Worm (Caenorhabditis elegans) whole organism, young adult: Measurements from ENCODE around the gene unc-58.
A peak's percentile ranks its signal among the peaks of the same experiment; 100 is the strongest.

Experiments used
- B0261.1 ChIP-seq: sonication (generic microtip); optimal IDR thresholded peaks from 2 replicates; lab custom pipeline; 2016; ENCODE audit warnings: mild to moderate bottlenecking, missing genetic modification characterization, moderate library complexity, missing compliant biosample characterization
- C06A6.2 ChIP-seq: fragments of 200-800 bp; sonication (Bioruptor generic); conservative IDR thresholded peaks from 2 replicates; pipeline ENCODE4 v1.3.6; 2022; ENCODE audit warnings: missing genetic modification characterization, missing compliant biosample characterization
- D2030.7 ChIP-seq: fragments of 200-800 bp; sonication (Bioruptor generic); IDR thresholded peaks from 2 replicates; pipeline ENCODE4 v1.3.6; 2022; ENCODE audit warnings: missing genetic modification reagents, missing genetic modification characterization, missing compliant biosample characterization
- Y56A3A.18 ChIP-seq: fragments of 200-800 bp; sonication (Bioruptor generic); IDR thresholded peaks from 2 replicates; pipeline ENCODE4 v1.3.6; 2022; ENCODE audit warnings: missing genetic modification reagents, missing genetic modification characterization, missing compliant biosample characterization
- Y79H2A.3 ChIP-seq: fragments of 200-800 bp; sonication (Bioruptor generic); conservative IDR thresholded peaks from 2 replicates; pipeline ENCODE4 v1.3.6; 2022; ENCODE audit warnings: missing genetic modification reagents, missing genetic modification characterization, missing compliant biosample characterization
- ZK185.1 ChIP-seq: sonication (generic microtip); optimal IDR thresholded peaks from 2 replicates; lab custom pipeline; 2016; ENCODE audit warnings: mild to moderate bottlenecking, missing genetic modification characterization, missing compliant biosample characterization; ENCODE audit not compliant: poor library complexity, severe bottlenecking
- ama-1 ChIP-seq, 3 experiments: fragments of 150-350 bp in 1 of 3; sonication (generic microtip) in 2 of 3; optimal IDR thresholded peaks; 2 replicates each; lab custom pipeline; 2014 to 2018; ENCODE audit warnings: missing biosample characterization in 2 of 3, missing genetic modification characterization in 2 of 3, missing genetic modification reagents in 2 of 3
- athp-1 ChIP-seq: sonication (generic microtip); optimal IDR thresholded peaks from 2 replicates; lab custom pipeline; 2017; ENCODE audit warnings: mild to moderate bottlenecking, missing genetic modification characterization, missing compliant biosample characterization
- attf-6 ChIP-seq: fragments of 200-800 bp; sonication (Bioruptor generic); IDR thresholded peaks from 2 replicates; pipeline ENCODE4 v1.3.6; 2022; ENCODE audit warnings: missing genetic modification reagents, missing genetic modification characterization, missing compliant biosample characterization
- ceh-100 ChIP-seq: fragments of 200-800 bp; sonication (Bioruptor generic); IDR thresholded peaks from 2 replicates; pipeline ENCODE4 v1.3.6; 2022; ENCODE audit warnings: missing genetic modification reagents, missing genetic modification characterization, missing compliant biosample characterization
- ceh-27 ChIP-seq: fragments of 200-800 bp; sonication (Bioruptor generic); optimal IDR thresholded peaks from 2 replicates; lab custom pipeline; 2018; ENCODE audit warnings: mild to moderate bottlenecking, missing genetic modification characterization, moderate library complexity, missing compliant biosample characterization
- die-1 ChIP-seq: sonication (generic microtip); optimal IDR thresholded peaks from 2 replicates; lab custom pipeline; 2016; ENCODE audit warnings: missing genotype, mild to moderate bottlenecking, missing genetic modification characterization, missing compliant biosample characterization
- dpff-1 ChIP-seq: sonication (generic microtip); optimal IDR thresholded peaks from 2 replicates; lab custom pipeline; 2017; ENCODE audit warnings: mild to moderate bottlenecking, missing genetic modification characterization, missing compliant biosample characterization
- dpl-1 ChIP-seq: fragments of 150-350 bp; optimal IDR thresholded peaks from 2 replicates; lab custom pipeline; 2014; ENCODE audit warnings: missing biosample characterization, missing genetic modification reagents, missing genetic modification characterization
- him-1 ChIP-seq: sonication (generic microtip); optimal IDR thresholded peaks from 2 replicates; lab custom pipeline; 2016; ENCODE audit warnings: missing genotype, missing genetic modification reagents, missing genetic modification characterization, missing compliant biosample characterization
- hlh-12 ChIP-seq: sonication (generic microtip); optimal IDR thresholded peaks from 2 replicates; lab custom pipeline; 2016; ENCODE audit warnings: missing genetic modification characterization, missing compliant biosample characterization
- hmg-1.2 ChIP-seq: fragments of 200-800 bp; sonication (Bioruptor generic); IDR thresholded peaks from 2 replicates; pipeline ENCODE4 v1.3.6; 2022; ENCODE audit warnings: missing genetic modification reagents, missing genetic modification characterization, missing compliant biosample characterization
- let-526 ChIP-seq: fragments of 200-800 bp; sonication (Bioruptor generic); IDR thresholded peaks from 2 replicates; pipeline ENCODE4 v1.3.6; 2022; ENCODE audit warnings: missing genetic modification reagents, missing genetic modification characterization, missing compliant biosample characterization
- let-607 ChIP-seq, 2 experiments: fragments of 200-800 bp in 1 of 2; sonication (Bioruptor generic) in 1 of 2; sonication (generic microtip) in 1 of 2; optimal IDR thresholded peaks; 2 replicates each; lab custom pipeline; 2016 to 2018; ENCODE audit warnings: mild to moderate bottlenecking in 2 of 2, missing compliant biosample characterization in 2 of 2, missing genetic modification characterization in 2 of 2, moderate library complexity in 2 of 2, missing genotype in 1 of 2
- lin-26 ChIP-seq: fragments of 200-800 bp; sonication (Bioruptor generic); IDR thresholded peaks from 2 replicates; pipeline ENCODE4 v1.3.6; 2022; ENCODE audit warnings: missing genetic modification reagents, missing genetic modification characterization, missing compliant biosample characterization
- madf-10 ChIP-seq: sonication (generic microtip); optimal IDR thresholded peaks from 2 replicates; lab custom pipeline; 2016; ENCODE audit warnings: mild to moderate bottlenecking, missing genetic modification characterization, missing compliant biosample characterization
- madf-3 ChIP-seq: fragments of 200-800 bp; sonication (Bioruptor generic); IDR thresholded peaks from 2 replicates; pipeline ENCODE4 v1.3.6; 2022; ENCODE audit warnings: missing genetic modification reagents, missing genetic modification characterization, missing compliant biosample characterization
- mel-28 ChIP-seq: sonication (generic microtip); optimal IDR thresholded peaks from 2 replicates; lab custom pipeline; 2016; ENCODE audit warnings: borderline replicate concordance, mild to moderate bottlenecking, missing genetic modification characterization, missing compliant biosample characterization
- mes-4 ChIP-seq: sonication (generic microtip); optimal IDR thresholded peaks from 2 replicates; lab custom pipeline; 2016; ENCODE audit warnings: missing genotype, missing genetic modification characterization, missing compliant biosample characterization
- mxl-1 ChIP-seq: sonication (generic microtip); optimal IDR thresholded peaks from 2 replicates; lab custom pipeline; 2016; ENCODE audit warnings: missing genetic modification characterization, missing compliant biosample characterization
- nhr-27 ChIP-seq: fragments of 200-800 bp; sonication (Bioruptor generic); optimal IDR thresholded peaks from 2 replicates; lab custom pipeline; 2018; ENCODE audit warnings: mild to moderate bottlenecking, missing genetic modification characterization, moderate library complexity, missing compliant biosample characterization
- nhr-90 ChIP-seq: sonication (generic microtip); optimal IDR thresholded peaks from 2 replicates; lab custom pipeline; 2016; ENCODE audit warnings: missing genotype, mild to moderate bottlenecking, missing genetic modification characterization, missing compliant biosample characterization
- pbrm-1 ChIP-seq: fragments of 200-800 bp; sonication (Bioruptor generic); IDR thresholded peaks from 2 replicates; pipeline ENCODE4 v1.3.6; 2022; ENCODE audit warnings: missing genetic modification reagents, missing genetic modification characterization, missing compliant biosample characterization
- rcor-1 ChIP-seq: fragments of 200-800 bp; sonication (Bioruptor generic); IDR thresholded peaks from 2 replicates; pipeline ENCODE4 v1.3.6; 2022; ENCODE audit warnings: missing genetic modification reagents, missing genetic modification characterization, missing compliant biosample characterization
- rec-8 ChIP-seq, 2 experiments: sonication (generic microtip); optimal IDR thresholded peaks; 2 replicates each; lab custom pipeline; 2016; ENCODE audit warnings: mild to moderate bottlenecking in 2 of 2, missing genetic modification characterization in 2 of 2, missing genetic modification reagents in 2 of 2, missing genotype in 2 of 2, missing biosample characterization in 1 of 2, missing compliant biosample characterization in 1 of 2, moderate library complexity in 1 of 2
- rpc-1 ChIP-seq, 2 experiments: fragments of 150-350 bp in 1 of 2; sonication (generic microtip) in 1 of 2; optimal IDR thresholded peaks; 2 replicates each; lab custom pipeline; 2014 to 2018; ENCODE audit warnings: missing biosample characterization in 1 of 2, missing genetic modification characterization in 1 of 2, missing genetic modification reagents in 1 of 2, missing genotype in 1 of 2
- snpc-3.4 ChIP-seq: sonication (generic microtip); optimal IDR thresholded peaks from 2 replicates; lab custom pipeline; 2017; ENCODE audit warnings: missing genetic modification characterization, mild to moderate bottlenecking, missing compliant biosample characterization, antibody characterized with exemption, moderate library complexity, missing genotype, missing genetic modification reagents
- snpc-4 ChIP-seq, 5 experiments: fragments of 150-350 bp in 1 of 5; sonication (generic microtip) in 4 of 5; optimal IDR thresholded peaks; 2 replicates each; lab custom pipeline; 2014 to 2018; ENCODE audit warnings: missing genetic modification characterization in 5 of 5, missing biosample characterization in 3 of 5, antibody characterized with exemption in 2 of 5, mild to moderate bottlenecking in 2 of 5, missing compliant biosample characterization in 2 of 5, missing genotype in 2 of 5, moderate library complexity in 2 of 5, missing genetic modification reagents in 1 of 5
- somi-1 ChIP-seq: fragments of 200-800 bp; sonication (Bioruptor generic); optimal IDR thresholded peaks from 2 replicates; lab custom pipeline; 2018; ENCODE audit warnings: mild to moderate bottlenecking, missing genetic modification characterization, missing compliant biosample characterization
- tbp1 ChIP-seq: fragments of 200-800 bp; sonication (Bioruptor generic); optimal IDR thresholded peaks from 2 replicates; lab custom pipeline; 2018; ENCODE audit warnings: mild to moderate bottlenecking, missing genetic modification characterization, missing compliant biosample characterization
- xnd-1 ChIP-seq: sonication (generic microtip); optimal IDR thresholded peaks from 2 replicates; lab custom pipeline; 2016; ENCODE audit warnings: missing genotype, missing genetic modification reagents, missing genetic modification characterization, missing compliant biosample characterization
- ztf-18 ChIP-seq: sonication (generic microtip); optimal IDR thresholded peaks from 2 replicates; lab custom pipeline; 2016; ENCODE audit warnings: missing genotype, mild to moderate bottlenecking, missing genetic modification characterization, missing compliant biosample characterization
- ztf-22 ChIP-seq: fragments of 200-800 bp; sonication (Bioruptor generic); optimal IDR thresholded peaks from 2 replicates; lab custom pipeline; 2018; ENCODE audit warnings: mild to moderate bottlenecking, missing genetic modification characterization, moderate library complexity, missing compliant biosample characterization
- ztf-25 ChIP-seq: fragments of 200-800 bp; sonication (Bioruptor generic); IDR thresholded peaks from 2 replicates; pipeline ENCODE4 v1.3.6; 2022; ENCODE audit warnings: missing genetic modification reagents, missing genetic modification characterization, missing compliant biosample characterization

Gene unc-58

DNA sequence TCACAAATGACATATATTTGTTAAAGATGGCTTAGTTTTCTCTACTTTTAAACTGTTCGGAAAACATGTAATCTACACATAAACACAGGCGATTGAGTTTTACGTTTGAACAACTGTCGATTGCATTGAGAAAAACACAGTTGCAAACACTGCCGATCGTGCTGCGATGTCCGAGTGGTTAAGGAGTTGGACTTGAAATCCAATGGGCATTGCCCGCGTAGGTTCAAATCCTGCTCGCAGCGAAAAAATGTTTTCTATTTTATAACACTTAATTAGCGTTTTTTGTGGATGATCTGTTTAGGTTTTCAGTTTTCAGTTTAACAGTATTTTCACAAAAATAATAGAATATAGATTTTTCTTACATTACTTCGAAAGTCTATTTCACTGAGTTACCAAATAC lies 8.6 kb downstream of the unc-58 start:
- TF ChIP-seq B0261.1 (peak; percentile 85), attf-6 (GFP tag; lab: Robert Waterston, UW) (no peak), hlh-12 (tag; lab: Kevin White, UChicago) (peak; percentile 52), rcor-1 (GFP tag; lab: Robert Waterston, UW) (0 out of 2 replicates have a peak, but pooled peaks have one; percentile 33), Y79H2A.3 (no peak), pbrm-1 (no peak), let-607 (tag; optimal IDR thresholded peaks at IDR 0.05; lab: Kevin White, UChicago) (peak in 1 of 2 experiments; percentile 17), ceh-100 (GFP tag; lab: Robert Waterston, UW) (0 out of 2 replicates have a peak, but pooled peaks have one; percentile 30), ama-1 (optimal IDR thresholded peaks at IDR 0.05; lab: Kevin White, UChicago) (no peak), ama-1 (GFP tag; optimal IDR thresholded peaks at IDR 0.05; lab: Kevin White, UChicago) (peak; percentile 3 to 57), madf-3 (GFP tag; lab: Robert Waterston, UW) (no peak), snpc-4 (GFP tag; optimal IDR thresholded peaks at IDR 0.05; lab: Kevin White, UChicago) (peak; percentile 70), snpc-4 (tag; optimal IDR thresholded peaks at IDR 0.05; lab: Kevin White, UChicago) (peak in 1 of 4 experiments; percentile 60), snpc-3.4 (tag; lab: Kevin White, UChicago) (peak; percentile 23), tbp1 (GFP tag; lab: Kevin White, UChicago) (peak; percentile 88), him-1 (tag; lab: Kevin White, UChicago) (peak; percentile 46), D2030.7 (GFP tag; lab: Robert Waterston, UW) (peak; percentile 63), athp-1 (tag; lab: Kevin White, UChicago) (peak; percentile 47), mel-28 (tag; lab: Kevin White, UChicago) (no peak), rpc-1 (optimal IDR thresholded peaks at IDR 0.05; lab: Kevin White, UChicago) (peak; percentile 80), rpc-1 (tag; optimal IDR thresholded peaks at IDR 0.05; lab: Kevin White, UChicago) (peak; percentile 94), lin-26 (GFP tag; lab: Robert Waterston, UW) (peak; percentile 83), dpl-1 (GFP tag; lab: Kevin White, UChicago) (no peak), somi-1 (GFP tag; lab: Kevin White, UChicago) (peak; percentile 29), Y56A3A.18 (GFP tag; lab: Robert Waterston, UW) (0 out of 2 replicates have a peak, but pooled peaks have one; percentile 52), die-1 (peak; percentile 72), ztf-18 (tag; lab: Kevin White, UChicago) (peak; percentile 42), mxl-1 (peak; percentile 63), ztf-25 (GFP tag; lab: Robert Waterston, UW) (peak; percentile 75), ztf-22 (GFP tag; lab: Kevin White, UChicago) (no peak), mes-4 (tag; lab: Kevin White, UChicago) (peak; percentile 12), let-526 (no peak), xnd-1 (no peak), hmg-1.2 (GFP tag; lab: Robert Waterston, UW) (peak; percentile 56), rec-8 (tag; optimal IDR thresholded peaks at IDR 0.05; lab: Kevin White, UChicago) (peak; percentile 50 to 53), C06A6.2 (GFP tag; lab: Robert Waterston, UW) (no peak), dpff-1 (tag; lab: Kevin White, UChicago) (no peak), nhr-27 (no peak), madf-10 (tag; lab: Kevin White, UChicago) (peak; percentile 45), nhr-90 (tag; lab: Kevin White, UChicago) (peak; percentile 51), ceh-27 (GFP tag; lab: Kevin White, UChicago) (peak; percentile 12), ZK185.1 (tag; lab: Kevin White, UChicago) (peak; percentile 41)
- TF ChIP-seq, all 124 proteins: peak for 27
